Worm (Caenorhabditis elegans) whole organism, L4/young adult: ENCODE results near the gene Y75B7B.1.

Experiments
- W03F9.2 ChIP-seq: fragments of 150-350 bp; optimal IDR thresholded peaks from 2 replicates; lab custom pipeline; 2014; ENCODE audit warnings: missing biosample characterization, missing genetic modification characterization
- dao-5 ChIP-seq: sonication (generic microtip); optimal IDR thresholded peaks from 2 replicates; lab custom pipeline; 2016; ENCODE audit warnings: missing genotype, missing genetic modification characterization, moderate library complexity, missing compliant biosample characterization

DNA sequence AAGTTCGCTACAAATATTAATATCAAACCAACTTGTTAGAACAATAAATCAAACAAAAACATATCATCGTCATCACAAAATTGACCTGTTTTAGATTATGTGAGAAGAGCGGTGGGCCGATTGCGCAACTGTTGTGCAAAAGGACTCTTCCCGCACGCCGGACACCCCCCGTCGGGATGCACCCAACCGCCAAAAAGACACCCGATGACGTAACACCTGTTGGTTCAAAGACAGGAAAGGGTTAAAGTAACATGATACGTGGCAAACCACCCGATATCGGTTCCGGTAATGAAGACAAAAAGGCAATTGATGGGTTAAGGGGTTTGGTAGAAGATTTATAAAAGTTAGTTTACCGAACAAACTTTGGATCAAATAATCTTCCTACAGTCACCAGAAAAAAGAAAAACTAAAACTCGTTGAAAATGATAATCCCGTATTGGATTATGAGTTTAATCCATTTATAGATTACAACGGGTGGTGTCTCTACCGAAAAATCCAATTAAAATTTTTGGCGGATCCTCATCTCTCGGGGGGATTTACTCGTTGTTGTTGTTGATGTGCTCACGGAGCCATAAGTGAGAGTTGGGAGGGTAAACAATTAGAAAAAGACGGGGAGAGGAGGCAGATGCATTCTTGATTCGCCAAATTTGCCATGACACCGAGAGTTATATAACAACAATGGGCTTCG lies 26.5 kb upstream of the Y75B7B.1 start:
- no peak for TF ChIP-seq W03F9.2
- no peak for TF ChIP-seq dao-5 (tag; lab: Kevin White, UChicago)
